Fruit fly (Drosophila melanogaster): ENCODE results near the gene NdufA3.

dm6 chrX:9156388-9156823 lies 3.4 kb downstream of the NdufA3 start, which contains the start of gene His3.3B:
- TF ChIP-seq EcR (GFP tag; optimal IDR thresholded peaks at IDR 0.05) = no peak
- no peak for TF ChIP-seq pan (optimal IDR thresholded peaks at IDR 0.05)
- no peak for TF ChIP-seq CG8478 (optimal IDR thresholded peaks at IDR 0.05)
- TF ChIP-seq psq (optimal IDR thresholded peaks at IDR 0.05) = no peak
- TF ChIP-seq Dll (optimal IDR thresholded peaks at IDR 0.05) = no peak
- TF ChIP-seq usp (GFP tag; optimal IDR thresholded peaks at IDR 0.05) = no peak

Measured in whole organism.